Worm (Caenorhabditis elegans) whole organism, L3 larva: Measurements from ENCODE around the gene ugt-6.
A peak's percentile ranks its signal among the peaks of the same experiment; 100 is the strongest.

Source experiments
- ZK546.5 ChIP-seq: sonication (generic microtip); optimal IDR thresholded peaks from 2 replicates; lab custom pipeline; 2017; ENCODE audit warnings: missing biosample characterization, missing genetic modification characterization
- ama-1 ChIP-seq: fragments of 150-350 bp; optimal IDR thresholded peaks from 2 replicates; lab custom pipeline; 2018
- ceh-82 ChIP-seq: fragments of 150-350 bp; optimal IDR thresholded peaks from 2 replicates; lab custom pipeline; 2014; ENCODE audit warnings: missing biosample characterization, missing genetic modification characterization
- ceh-9 ChIP-seq: sonication (generic microtip); optimal IDR thresholded peaks from 2 replicates; lab custom pipeline; 2018; ENCODE audit warnings: missing biosample characterization, missing genetic modification characterization
- daf-12 ChIP-seq: fragments of 150-350 bp; optimal IDR thresholded peaks from 2 replicates; lab custom pipeline; 2014; ENCODE audit warnings: missing biosample characterization, missing genetic modification reagents, missing genetic modification characterization
- egl-27 ChIP-seq: sonication (generic microtip); optimal IDR thresholded peaks from 4 replicates; lab custom pipeline; 2017; ENCODE audit warnings: missing biosample characterization, missing genetic modification reagents, missing genetic modification characterization
- egl-5 ChIP-seq: fragments of 150-350 bp; optimal IDR thresholded peaks from 2 replicates; lab custom pipeline; 2017; ENCODE audit warnings: missing biosample characterization, missing genetic modification reagents, missing genetic modification characterization, inconsistent platforms
- elt-1 ChIP-seq: fragments of 150-350 bp; optimal IDR thresholded peaks from 2 replicates; lab custom pipeline; 2014; ENCODE audit warnings: missing biosample characterization, missing genetic modification characterization
- elt-2 ChIP-seq: sonication (generic microtip); optimal IDR thresholded peaks from 2 replicates; lab custom pipeline; 2016; ENCODE audit warnings: missing genetic modification reagents, mild to moderate bottlenecking, missing genetic modification characterization, missing compliant biosample characterization
- elt-3 ChIP-seq, 3 experiments: fragments of 150-350 bp in 1 of 3; sonication (generic microtip) in 2 of 3; optimal IDR thresholded peaks; 2 replicates in 2 of 3; 4 replicates in 1 of 3; lab custom pipeline; 2014 to 2017; ENCODE audit warnings: missing biosample characterization in 3 of 3, missing genetic modification characterization in 3 of 3
- eor-1 ChIP-seq, 2 experiments: fragments of 150-350 bp; optimal IDR thresholded peaks; 2 replicates each; lab custom pipeline; 2014 to 2018; ENCODE audit warnings: missing biosample characterization in 2 of 2, missing genetic modification characterization in 2 of 2
- fkh-10 ChIP-seq: sonication (generic microtip); optimal IDR thresholded peaks from 2 replicates; lab custom pipeline; 2017; ENCODE audit warnings: missing biosample characterization, missing genetic modification reagents, missing genetic modification characterization
- fos-1 ChIP-seq: fragments of 150-350 bp; optimal IDR thresholded peaks from 2 replicates; lab custom pipeline; 2014; ENCODE audit warnings: missing biosample characterization, missing genetic modification characterization
- hmg-11 ChIP-seq: sonication (generic microtip); optimal IDR thresholded peaks from 2 replicates; lab custom pipeline; 2016; ENCODE audit warnings: missing genetic modification characterization, missing compliant biosample characterization
- jun-1 ChIP-seq: fragments of 150-350 bp; optimal IDR thresholded peaks from 2 replicates; lab custom pipeline; 2014; ENCODE audit warnings: missing biosample characterization, missing genetic modification reagents, missing genetic modification characterization
- lin-15B ChIP-seq: fragments of 150-350 bp; optimal IDR thresholded peaks from 2 replicates; lab custom pipeline; 2014; ENCODE audit warnings: missing biosample characterization, missing genetic modification characterization
- lin-39 ChIP-seq: fragments of 150-350 bp; optimal IDR thresholded peaks from 2 replicates; lab custom pipeline; 2018; ENCODE audit warnings: missing biosample characterization, missing genetic modification reagents, missing genetic modification characterization
- lsy-12 ChIP-seq: sonication (generic microtip); optimal IDR thresholded peaks from 2 replicates; lab custom pipeline; 2016; ENCODE audit warnings: mild to moderate bottlenecking, missing genetic modification characterization, missing compliant biosample characterization
- mml-1 ChIP-seq: fragments of 150-350 bp; sonication (generic microtip); optimal IDR thresholded peaks from 3 replicates; lab custom pipeline; 2014; ENCODE audit warnings: missing biosample characterization, missing genetic modification characterization
- nfya-1 ChIP-seq: sonication (generic microtip); optimal IDR thresholded peaks from 2 replicates; lab custom pipeline; 2017; ENCODE audit warnings: missing genetic modification characterization, mild to moderate bottlenecking, missing compliant biosample characterization, antibody characterized with exemption, moderate library complexity; ENCODE audit not compliant: insufficient read depth
- nhr-25 ChIP-seq: sonication (generic microtip); optimal IDR thresholded peaks from 2 replicates; lab custom pipeline; 2017; ENCODE audit warnings: missing biosample characterization, missing genetic modification characterization
- nhr-28 ChIP-seq: fragments of 150-350 bp; optimal IDR thresholded peaks from 2 replicates; lab custom pipeline; 2014; ENCODE audit warnings: missing biosample characterization, missing genetic modification characterization
- nhr-43 ChIP-seq: sonication (generic microtip); optimal IDR thresholded peaks from 2 replicates; lab custom pipeline; 2016; ENCODE audit warnings: mild to moderate bottlenecking, missing genetic modification characterization, missing compliant biosample characterization; ENCODE audit not compliant: poor library complexity, severe bottlenecking
- nhr-67 ChIP-seq: fragments of 150-350 bp; optimal IDR thresholded peaks from 2 replicates; lab custom pipeline; 2014; ENCODE audit warnings: missing biosample characterization, missing genetic modification characterization
- nhr-76 ChIP-seq: fragments of 150-350 bp; sonication (generic microtip); optimal IDR thresholded peaks from 5 replicates; lab custom pipeline; 2014; ENCODE audit warnings: missing biosample characterization, missing genetic modification characterization
- nhr-77 ChIP-seq: fragments of 150-350 bp; optimal IDR thresholded peaks from 2 replicates; lab custom pipeline; 2014; ENCODE audit warnings: missing biosample characterization, missing genetic modification characterization
- pha-4 ChIP-seq: fragments of 150-350 bp; optimal IDR thresholded peaks from 2 replicates; lab custom pipeline; 2014; ENCODE audit warnings: missing biosample characterization, missing genetic modification reagents, missing genetic modification characterization
- pqm-1 ChIP-seq: fragments of 150-350 bp; optimal IDR thresholded peaks from 2 replicates; lab custom pipeline; 2017; ENCODE audit warnings: missing biosample characterization, missing genetic modification characterization, inconsistent platforms
- sea-2 ChIP-seq: fragments of 150-350 bp; sonication (generic microtip); optimal IDR thresholded peaks from 4 replicates; lab custom pipeline; 2014; ENCODE audit warnings: missing biosample characterization, missing genetic modification reagents, missing genetic modification characterization
- skn-1 ChIP-seq: fragments of 150-350 bp; optimal IDR thresholded peaks from 2 replicates; lab custom pipeline; 2014; ENCODE audit warnings: missing biosample characterization, missing genetic modification characterization
- tbx-2 ChIP-seq: sonication (generic microtip); optimal IDR thresholded peaks from 2 replicates; lab custom pipeline; 2016; ENCODE audit warnings: mild to moderate bottlenecking, missing genetic modification characterization, missing compliant biosample characterization
- unc-39 ChIP-seq: sonication (generic microtip); optimal IDR thresholded peaks from 4 replicates; lab custom pipeline; 2017; ENCODE audit warnings: missing biosample characterization, missing genetic modification characterization
- zag-1 ChIP-seq: fragments of 150-350 bp; optimal IDR thresholded peaks from 2 replicates; lab custom pipeline; 2014; ENCODE audit warnings: missing biosample characterization, missing genetic modification characterization
- ztf-11 ChIP-seq: fragments of 150-350 bp; optimal IDR thresholded peaks from 2 replicates; lab custom pipeline; 2014; ENCODE audit warnings: missing biosample characterization, missing genetic modification characterization

ugt-6 gene

DNA sequence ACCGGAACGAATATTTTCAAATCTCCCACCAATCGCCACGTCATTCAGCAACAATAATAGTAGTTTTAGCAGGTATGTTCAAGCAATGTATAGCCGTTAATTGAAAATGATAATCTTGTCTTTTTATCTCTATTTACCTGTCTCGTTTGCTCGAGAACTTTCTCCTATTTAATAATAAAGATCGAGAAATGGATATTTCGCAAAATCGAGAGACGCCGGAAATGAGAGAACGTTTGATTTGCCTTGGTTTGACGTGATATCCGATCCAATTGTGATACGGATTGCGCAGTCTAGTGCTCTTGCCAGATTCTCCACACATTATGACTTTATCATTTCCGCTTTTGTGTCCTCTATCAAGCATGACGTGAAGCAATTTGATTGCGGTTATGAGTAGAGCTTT lies 24.2 kb downstream of the ugt-6 start:
- no peak for TF ChIP-seq zag-1 (tag; lab: Kevin White, UChicago)
- TF ChIP-seq nhr-77 (tag; lab: Kevin White, UChicago), result no peak
- TF ChIP-seq ZK546.5 (tag; lab: Kevin White, UChicago), result no peak
- TF ChIP-seq eor-1 (tag; optimal IDR thresholded peaks at IDR 0.05; lab: Kevin White, UChicago), result no peak
- TF ChIP-seq lsy-12 (tag; lab: Kevin White, UChicago), result no peak
- no peak for TF ChIP-seq ceh-9
- TF ChIP-seq elt-2, result no peak
- no peak for TF ChIP-seq nhr-76 (tag; lab: Kevin White, UChicago)

DNA sequence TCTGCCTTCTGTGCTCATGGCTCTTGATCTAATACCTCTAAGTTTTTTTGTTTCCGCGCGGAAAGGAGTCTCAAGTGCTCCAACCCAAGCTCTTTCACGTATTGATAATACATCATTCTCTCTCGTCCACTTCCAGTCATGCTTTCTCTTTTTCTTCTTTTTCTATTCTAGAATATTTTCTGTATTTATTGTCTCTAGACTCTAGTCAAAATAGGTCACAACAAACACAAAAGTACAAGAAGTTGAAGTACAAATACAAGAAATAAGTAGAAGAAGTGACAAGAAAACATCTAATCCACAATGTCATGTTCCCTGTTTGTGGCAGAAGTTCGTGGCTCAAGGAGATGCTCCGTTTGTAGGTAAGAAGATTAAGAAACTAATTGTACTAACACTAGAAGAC lies 24.8 kb downstream of the ugt-6 start, which contains the start of gene ZC455.1:
Gene ZC455.1 (plus strand): TSS at position 301 of the 400 bp plus-strand sequence.
- TF ChIP-seq sea-2 (GFP tag; lab: Kevin White, UChicago) (no peak), elt-2 (no peak), nhr-67 (tag; lab: Kevin White, UChicago) (no peak), nfya-1 (tag; lab: Kevin White, UChicago) (no peak), fos-1 (tag; lab: Kevin White, UChicago) (no peak), elt-3 (tag; optimal IDR thresholded peaks at IDR 0.05; lab: Kevin White, UChicago) (no peak), elt-1 (tag; lab: Kevin White, UChicago) (no peak), pha-4 (tag; lab: Kevin White, UChicago) (no peak), tbx-2 (no peak), ama-1 (no peak), nhr-43 (tag; lab: Kevin White, UChicago) (no peak), egl-27 (tag; lab: Kevin White, UChicago) (no peak), lin-39 (tag; lab: Kevin White, UChicago) (no peak), fkh-10 (GFP tag; lab: Kevin White, UChicago) (no peak), skn-1 (no peak), jun-1 (tag; lab: Kevin White, UChicago) (no peak), nhr-77 (tag; lab: Kevin White, UChicago) (no peak), egl-5 (no peak), ceh-9 (no peak), nhr-25 (no peak)

DNA sequence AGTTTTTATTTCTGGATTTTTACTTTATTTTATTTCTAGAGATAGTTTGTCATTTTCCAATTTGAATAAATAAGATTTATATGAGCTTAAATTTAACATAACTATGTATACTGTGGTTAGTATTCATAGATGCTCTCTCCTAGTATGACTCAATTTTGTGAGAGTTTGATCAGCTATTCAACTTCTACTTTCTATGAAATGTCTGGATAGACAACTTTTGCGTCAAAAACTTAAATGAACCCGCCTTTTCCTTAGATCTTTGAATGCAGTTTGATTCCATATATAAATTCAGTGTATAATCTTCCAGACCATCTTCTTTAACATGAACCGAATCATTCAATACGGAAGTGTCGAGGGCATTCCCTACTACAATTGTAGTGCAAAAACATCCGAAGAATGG lies 29.1 kb downstream of the ugt-6 start, which contains the start of gene srt-43:
Gene srt-43 (plus strand): TSS at position 301 of the 400 bp plus-strand sequence.
- TF ChIP-seq zag-1 (tag; lab: Kevin White, UChicago) (no peak), elt-3 (tag; optimal IDR thresholded peaks at IDR 0.05; lab: Kevin White, UChicago) (no peak), mml-1 (tag; lab: Kevin White, UChicago) (no peak), hmg-11 (tag; lab: Kevin White, UChicago) (no peak), lin-39 (tag; lab: Kevin White, UChicago) (no peak), ceh-82 (no peak), nhr-28 (tag; lab: Kevin White, UChicago) (no peak), lsy-12 (tag; lab: Kevin White, UChicago) (no peak), fkh-10 (GFP tag; lab: Kevin White, UChicago) (no peak), nhr-25 (no peak), egl-5 (no peak), ztf-11 (tag; lab: Kevin White, UChicago) (no peak), nhr-76 (tag; lab: Kevin White, UChicago) (no peak)

DNA sequence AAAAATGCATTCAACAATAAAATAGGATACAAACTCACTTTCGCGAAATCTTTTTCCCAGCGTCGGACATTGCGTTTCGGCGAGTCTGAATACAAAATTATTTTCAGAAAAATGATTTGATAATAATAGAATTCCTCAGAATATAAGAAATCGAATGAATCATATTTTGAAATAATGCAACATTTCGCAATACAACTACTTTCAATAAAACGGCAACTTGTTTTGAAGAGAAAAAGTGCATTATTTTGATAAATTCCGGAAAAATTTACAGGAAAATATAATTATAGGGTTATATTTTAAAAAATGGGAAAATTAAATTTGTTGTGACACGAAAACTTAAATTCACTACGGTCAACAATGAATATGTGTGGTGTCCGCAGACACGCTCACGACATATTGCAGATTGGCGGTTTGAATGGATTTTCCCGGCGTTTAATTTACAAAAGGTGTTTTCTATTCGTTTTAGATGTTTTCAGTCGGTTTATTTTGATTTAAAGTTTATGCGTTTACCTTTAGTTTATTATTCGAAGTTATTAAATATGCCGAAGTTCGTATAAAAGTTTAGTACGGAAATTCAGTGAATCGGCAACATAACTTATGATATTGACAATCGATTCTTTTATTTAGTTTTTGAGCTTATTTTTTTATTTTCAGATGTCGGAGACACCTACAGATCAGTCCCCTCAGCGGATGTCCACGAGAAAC lies 34.6 kb downstream of the ugt-6 start, which contains the start of the genes abcf-1 and scc-3:
Gene abcf-1 (minus strand): TSS at position 85 of the 705 bp plus-strand sequence.
Gene scc-3 (plus strand): TSS at position 655 of the 705 bp plus-strand sequence.
- TF ChIP-seq sea-2 (GFP tag; lab: Kevin White, UChicago), result no peak
- TF ChIP-seq nfya-1 (tag; lab: Kevin White, UChicago), result peak; percentile 78
- peak; percentile 22 for TF ChIP-seq lin-15B
- TF ChIP-seq pqm-1 (tag; lab: Kevin White, UChicago), result peak; percentile 2
- TF ChIP-seq unc-39 (tag; lab: Kevin White, UChicago), result no peak
- TF ChIP-seq daf-12, result no peak
- TF ChIP-seq pha-4 (tag; lab: Kevin White, UChicago), result peak; percentile 80
- no peak for TF ChIP-seq nhr-67 (tag; lab: Kevin White, UChicago)
- TF ChIP-seq ceh-82, result no peak
